Fruit fly (Drosophila melanogaster): ENCODE data around the gene CG14292.

Gene CG14292

DNA sequence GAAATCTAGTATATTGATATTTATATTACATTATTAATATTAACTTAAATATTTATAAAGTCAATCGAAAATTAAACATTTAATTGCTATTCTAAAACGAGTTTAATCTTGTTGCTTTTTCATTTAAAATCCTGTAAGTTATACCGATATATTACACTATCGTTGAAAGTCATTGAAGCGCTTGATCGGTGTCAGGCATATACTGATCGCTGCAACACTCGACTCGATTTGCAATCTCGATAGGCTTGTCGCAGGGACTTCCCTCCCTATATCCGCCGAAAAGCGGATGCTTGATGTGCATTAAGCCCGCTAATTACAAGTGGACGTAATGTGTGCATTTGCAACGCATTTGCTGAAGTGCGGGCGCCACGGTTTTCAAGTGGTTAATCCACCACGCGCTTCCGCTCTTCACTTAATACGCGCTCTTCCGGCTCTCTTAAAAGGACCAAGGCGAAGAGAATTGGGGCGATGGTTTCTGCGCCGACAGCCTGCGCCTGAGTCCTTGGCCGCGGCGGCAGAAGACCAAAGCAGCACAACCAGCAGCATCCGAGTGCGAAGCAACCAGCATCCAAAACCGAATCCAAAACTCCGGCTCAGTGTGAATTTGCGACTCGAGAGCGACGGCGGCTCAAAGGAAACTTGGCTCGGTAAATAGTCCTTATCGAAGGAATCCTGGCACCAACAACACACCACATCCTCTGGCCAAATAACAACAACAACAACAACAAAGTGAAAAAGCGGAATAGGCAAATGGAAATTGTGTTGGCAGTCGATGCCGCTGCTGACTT, 23.7 kb upstream of the CG14292 start, which contains the start of gene CG42613 (continued):
- TF ChIP-seq Bdp1 (GFP tag; optimal IDR thresholded peaks at IDR 0.05) (no peak), CTCF (GFP tag; optimal IDR thresholded peaks at IDR 0.05) (peak; percentile 53), gsb (GFP tag; IDR thresholded peaks at IDR 0.05) (no peak), CG4707 (GFP tag; optimal IDR thresholded peaks at IDR 0.05) (peak; percentile 64), CG8944 (GFP tag; optimal IDR thresholded peaks at IDR 0.05) (peak; percentile 20), CG8388 (GFP tag; optimal IDR thresholded peaks at IDR 0.05) (peak; percentile 58), CG7839 (tag; optimal IDR thresholded peaks at IDR 0.05) (peak; percentile 37), CG6854 (GFP tag; optimal IDR thresholded peaks at IDR 0.05) (peak; percentile 20), Dref (GFP tag; IDR thresholded peaks at IDR 0.05) (peak; percentile 61), ERR (GFP tag; optimal IDR thresholded peaks at IDR 0.05) (no peak), nmo (GFP tag; optimal IDR thresholded peaks at IDR 0.05) (peak; percentile 2), repo (GFP tag; optimal IDR thresholded peaks at IDR 0.05) (no peak), twi (tag; optimal IDR thresholded peaks at IDR 0.05) (peak; percentile 46), tll (GFP tag; optimal IDR thresholded peaks at IDR 0.05) (no peak), Chrac-16 (GFP tag; optimal IDR thresholded peaks at IDR 0.05) (no peak), Spps (tag; optimal IDR thresholded peaks at IDR 0.05) (peak; percentile 36), lola (GFP tag; optimal IDR thresholded peaks at IDR 0.05) (peak in 1 of 3 experiments; percentile 50), jumu (GFP tag; optimal IDR thresholded peaks at IDR 0.05) (peak; percentile 48), crc (GFP tag; optimal IDR thresholded peaks at IDR 0.05) (peak; percentile 23), CG11504 (tag; optimal IDR thresholded peaks at IDR 0.05) (peak; percentile 55), Rfx (GFP tag; IDR thresholded peaks at IDR 0.05) (peak; percentile 73), ro (GFP tag; IDR thresholded peaks at IDR 0.05) (peak; percentile 18; the same call in 1 of the 2 replicates), Sin3A (optimal IDR thresholded peaks at IDR 0.05) (no peak), CG3995 (GFP tag; optimal IDR thresholded peaks at IDR 0.05) (peak; percentile 15), CG11560 (tag; IDR thresholded peaks at IDR 0.05) (peak; percentile 49; the same call in 1 of the 3 replicates), ato (GFP tag; IDR thresholded peaks at IDR 0.05; ENCODE audit: partially characterized antibody) (peak; percentile 16; the same call in 1 of the 2 replicates), CG4617 (GFP tag; optimal IDR thresholded peaks at IDR 0.05; ENCODE audit: borderline replicate concordance) (no peak), CG7963 (GFP tag; IDR thresholded peaks at IDR 0.05; ENCODE audit: partially characterized antibody) (peak; percentile 78), gcm (GFP tag; optimal IDR thresholded peaks at IDR 0.05) (peak; percentile 48), CG10366 (GFP tag; IDR thresholded peaks at IDR 0.05) (peak; percentile 56), cwo (GFP tag; optimal IDR thresholded peaks at IDR 0.05) (no peak), bsh (GFP tag; optimal IDR thresholded peaks at IDR 0.05) (peak; percentile 32 to 69), odd (GFP tag; optimal IDR thresholded peaks at IDR 0.05) (peak; percentile 68), Bgb (GFP tag; IDR thresholded peaks at IDR 0.05; ENCODE audit: partially characterized antibody) (peak; percentile 63), CG1832 (GFP tag; optimal IDR thresholded peaks at IDR 0.05) (no peak), Eip74EF (GFP tag; optimal IDR thresholded peaks at IDR 0.05) (no peak), ranshi (GFP tag; IDR thresholded peaks at IDR 0.05) (peak; percentile 50), Opbp (GFP tag; IDR thresholded peaks at IDR 0.05; ENCODE audit: partially characterized antibody) (peak; percentile 74), fu2 (GFP tag; optimal IDR thresholded peaks at IDR 0.05) (no peak), Sox100B (GFP tag; optimal IDR thresholded peaks at IDR 0.05) (peak; percentile 76), CG13296 (GFP tag; optimal IDR thresholded peaks at IDR 0.05) (peak; percentile 66), dm (GFP tag; optimal IDR thresholded peaks at IDR 0.05) (peak; percentile 64), tin (GFP tag; optimal IDR thresholded peaks at IDR 0.05) (peak; percentile 17), CG11723 (GFP tag; optimal IDR thresholded peaks at IDR 0.05) (peak; percentile 57), Fer1 (GFP tag; optimal IDR thresholded peaks at IDR 0.05) (peak; percentile 60), CG13624 (GFP tag; optimal IDR thresholded peaks at IDR 0.05) (no peak), CG6791 (GFP tag; IDR thresholded peaks at IDR 0.05; ENCODE audit: partially characterized antibody) (peak; percentile 78), CG17361 (GFP tag; IDR thresholded peaks at IDR 0.05) (peak; percentile 68; the same call in 2 of the 3 replicates)
